Worm (Caenorhabditis elegans): ENCODE measurements around the gene mrp-8.

The mrp-8 gene

ce11 chrIII:12278766-12279165, 24.2 kb downstream of the mrp-8 start:
- TF ChIP-seq mcd-1 (GFP tag; IDR thresholded peaks at IDR 0.05) (peak; percentile 78), ztf-28 (GFP tag; IDR thresholded peaks at IDR 0.05) (no peak), nhr-80 (tag; optimal IDR thresholded peaks at IDR 0.05) (no peak), lin-54 (GFP tag; optimal IDR thresholded peaks at IDR 0.05) (peak; percentile 51), B0336.3 (GFP tag; IDR thresholded peaks at IDR 0.05) (no peak), lin-35 (GFP tag; optimal IDR thresholded peaks at IDR 0.05) (peak in 1 of 3 experiments; percentile 77), F23B12.7 (tag; optimal IDR thresholded peaks at IDR 0.05; ENCODE audit: insufficient read depth) (no peak)

ce11 chrIII:12273598-12274090, 29.3 kb downstream of the mrp-8 start, which contains the start of the genes Y75B8A.24 and Y75B8A.25:
Gene Y75B8A.24 (minus strand): TSS chrIII:12273752.
Gene Y75B8A.25 (plus strand): TSS chrIII:12274040.
- peak; percentile 56 for TF ChIP-seq F33H1.4 (GFP tag; IDR thresholded peaks at IDR 0.05)
- TF ChIP-seq lsl-1 (GFP tag; optimal IDR thresholded peaks at IDR 0.05): peak; percentile 39
- TF ChIP-seq nhr-120 (GFP tag; IDR thresholded peaks at IDR 0.05): no peak
- peak; percentile 6 for TF ChIP-seq snpc-1.3 (tag; optimal IDR thresholded peaks at IDR 0.05; ENCODE audit: insufficient read depth)
- peak; percentile 53 for TF ChIP-seq ceh-91 (GFP tag; IDR thresholded peaks at IDR 0.05)
- TF ChIP-seq pbrm-1 (GFP tag; IDR thresholded peaks at IDR 0.05): peak; percentile 71; the same call in 1 of the 2 replicates
- TF ChIP-seq mcd-1 (GFP tag; IDR thresholded peaks at IDR 0.05): peak; percentile 81
- TF ChIP-seq attf-5 (GFP tag; optimal IDR thresholded peaks at IDR 0.05): peak; percentile 9
- TF ChIP-seq B0019.2 (GFP tag; conservative IDR thresholded peaks at IDR 0.05): no peak
- TF ChIP-seq hsf-1 (GFP tag; IDR thresholded peaks at IDR 0.05): no peak
- no peak for TF ChIP-seq ztf-6 (GFP tag; IDR thresholded peaks at IDR 0.05)
- no peak for TF ChIP-seq lin-40 (tag; optimal IDR thresholded peaks at IDR 0.05)
- no peak for TF ChIP-seq cebp-2 (GFP tag; IDR thresholded peaks at IDR 0.05)
- peak; percentile 98 for TF ChIP-seq hmg-1.2 (GFP tag; IDR thresholded peaks at IDR 0.05)
- no peak for TF ChIP-seq nhr-80 (tag; optimal IDR thresholded peaks at IDR 0.05)
- TF ChIP-seq sdz-38 (tag; optimal IDR thresholded peaks at IDR 0.05): no peak
- peak; percentile 66 for TF ChIP-seq rcor-1 (GFP tag; IDR thresholded peaks at IDR 0.05)
- peak; percentile 44 for TF ChIP-seq madf-10 (tag; optimal IDR thresholded peaks at IDR 0.05)
- TF ChIP-seq mes-4 (tag; optimal IDR thresholded peaks at IDR 0.05): no peak
- peak; percentile 74 for TF ChIP-seq nfyb-1 (GFP tag; IDR thresholded peaks at IDR 0.05)
- no peak for TF ChIP-seq bed-1 (GFP tag; IDR thresholded peaks at IDR 0.05)
- TF ChIP-seq D2030.7 (GFP tag; IDR thresholded peaks at IDR 0.05): peak; percentile 54; the same call in 1 of the 2 replicates
- TF ChIP-seq ceh-27 (GFP tag; optimal IDR thresholded peaks at IDR 0.05): peak; percentile 38
- no peak for TF ChIP-seq ceh-58 (GFP tag; IDR thresholded peaks at IDR 0.05)
- TF ChIP-seq xnd-1 (tag; optimal IDR thresholded peaks at IDR 0.05): peak; percentile 25
- no peak for TF ChIP-seq die-1 (tag; optimal IDR thresholded peaks at IDR 0.05)
- 0 out of 2 replicates have a peak, but pooled peaks have one; percentile 37 for TF ChIP-seq Y53G8AR.9 (GFP tag; conservative IDR thresholded peaks at IDR 0.05)
- no peak for TF ChIP-seq aptf-3 (GFP tag; IDR thresholded peaks at IDR 0.05)
- TF ChIP-seq him-1 (tag; optimal IDR thresholded peaks at IDR 0.05): no peak
- no peak for TF ChIP-seq ztf-28 (GFP tag; IDR thresholded peaks at IDR 0.05)
- no peak for TF ChIP-seq egrh-3 (GFP tag; IDR thresholded peaks at IDR 0.05)
- TF ChIP-seq hlh-12 (tag; optimal IDR thresholded peaks at IDR 0.05): no peak
- TF ChIP-seq B0261.1 (tag; optimal IDR thresholded peaks at IDR 0.05): no peak
- no peak for TF ChIP-seq egl-44 (GFP tag; IDR thresholded peaks at IDR 0.05)
- no peak for TF ChIP-seq hrde-1 (tag; optimal IDR thresholded peaks at IDR 0.05; ENCODE audit: borderline replicate concordance)
- peak; percentile 66 for TF ChIP-seq unc-130 (GFP tag; optimal IDR thresholded peaks at IDR 0.05)
- no peak for TF ChIP-seq nhr-90 (tag; optimal IDR thresholded peaks at IDR 0.05)
- no peak for TF ChIP-seq Y79H2A.3 (GFP tag; conservative IDR thresholded peaks at IDR 0.05)
- no peak for TF ChIP-seq zim-3 (tag; optimal IDR thresholded peaks at IDR 0.05)
- TF ChIP-seq dpl-1 (GFP tag; optimal IDR thresholded peaks at IDR 0.05): no peak
- TF ChIP-seq hmg-20 (GFP tag; IDR thresholded peaks at IDR 0.05): 0 out of 2 replicates have a peak, but pooled peaks have one; percentile 28
- TF ChIP-seq ccch-3 (GFP tag; optimal IDR thresholded peaks at IDR 0.05): no peak
- TF ChIP-seq nfya-1 (tag; optimal IDR thresholded peaks at IDR 0.05; ENCODE audit: borderline replicate concordance, insufficient read depth): no peak

All from whole organism, young adult.